Fruit fly (Drosophila melanogaster) whole organism, adult: ENCODE measurements around the gene CG8837.

Experiments used
- CG11617 ChIP-seq: fragments of 200-800 bp; sonication (Bioruptor generic); optimal IDR thresholded peaks from 2 replicates; lab custom pipeline; 2017; ENCODE audit warnings: mild to moderate bottlenecking, missing biosample characterization, missing genetic modification reagents, missing genetic modification characterization
- CG12768 ChIP-seq: fragments of 200-800 bp; sonication (Bioruptor generic); optimal IDR thresholded peaks from 2 replicates; lab custom pipeline; 2017; ENCODE audit warnings: missing biosample characterization, missing genetic modification characterization, mild to moderate bottlenecking, moderate library complexity, missing genetic modification reagents
- CG14711 ChIP-seq: fragments of 200-800 bp; sonication (Bioruptor generic); optimal IDR thresholded peaks from 2 replicates; lab custom pipeline; 2018; ENCODE audit warnings: missing biosample characterization, mild to moderate bottlenecking, missing genetic modification characterization, moderate library complexity
- CG1620 ChIP-seq: fragments of 200-800 bp; sonication (Bioruptor generic); optimal IDR thresholded peaks from 2 replicates; lab custom pipeline; 2016; ENCODE audit warnings: missing biosample characterization, missing genetic modification characterization
- CG33017 ChIP-seq: fragments of 200-800 bp; sonication (Bioruptor generic); optimal IDR thresholded peaks from 2 replicates; lab custom pipeline; 2018; ENCODE audit warnings: missing biosample characterization, mild to moderate bottlenecking, missing genetic modification characterization, moderate library complexity
- CG5204 ChIP-seq: fragments of 200-800 bp; sonication (Bioruptor generic); optimal IDR thresholded peaks from 2 replicates; lab custom pipeline; 2016; ENCODE audit warnings: missing biosample characterization, missing genetic modification characterization
- CG7045 ChIP-seq: fragments of 200-800 bp; sonication (Bioruptor generic); optimal IDR thresholded peaks from 2 replicates; lab custom pipeline; 2017; ENCODE audit warnings: missing biosample characterization, mild to moderate bottlenecking, missing genetic modification characterization
- CG7101 ChIP-seq: fragments of 200-800 bp; sonication (Bioruptor generic); optimal IDR thresholded peaks from 2 replicates; lab custom pipeline; 2018; ENCODE audit warnings: missing biosample characterization, mild to moderate bottlenecking, missing genetic modification characterization, moderate library complexity
- Clk ChIP-seq: fragments of 200-800 bp; sonication (Bioruptor generic); optimal IDR thresholded peaks from 2 replicates; lab custom pipeline; 2017; ENCODE audit warnings: missing biosample characterization, missing genetic modification characterization
- Crg-1 ChIP-seq: fragments of 200-800 bp; sonication (Bioruptor generic); optimal IDR thresholded peaks from 2 replicates; lab custom pipeline; 2016; ENCODE audit warnings: missing biosample characterization, missing genetic modification characterization
- Hr96 ChIP-seq: fragments of 200-800 bp; sonication (Bioruptor generic); optimal IDR thresholded peaks from 2 replicates; lab custom pipeline; 2016; ENCODE audit warnings: missing biosample characterization, missing genetic modification characterization
- Mnt ChIP-seq: fragments of 200-800 bp; sonication (Bioruptor generic); optimal IDR thresholded peaks from 2 replicates; lab custom pipeline; 2016; ENCODE audit warnings: missing biosample characterization, mild to moderate bottlenecking, missing genetic modification characterization
- bab1 ChIP-seq: fragments of 200-800 bp; sonication (Bioruptor generic); optimal IDR thresholded peaks from 3 replicates; lab custom pipeline; 2019; ENCODE audit warnings: missing biosample characterization, mild to moderate bottlenecking, missing genetic modification characterization, moderate library complexity
- cic ChIP-seq: fragments of 200-800 bp; sonication (Bioruptor generic); optimal IDR thresholded peaks from 2 replicates; lab custom pipeline; 2017; ENCODE audit warnings: missing biosample characterization, mild to moderate bottlenecking, missing genetic modification characterization, moderate library complexity
- cnc ChIP-seq, 2 experiments: fragments of >200 bp; optimal IDR thresholded peaks; 2 replicates each; lab custom pipeline; 2017
- kay ChIP-seq: fragments of 200-800 bp; sonication (Bioruptor generic); peaks from one replicate; lab custom pipeline; 2016; ENCODE audit warnings: missing biosample characterization, missing genetic modification characterization, borderline replicate concordance
- ovo ChIP-seq: fragments of 200-800 bp; sonication (Bioruptor generic); optimal IDR thresholded peaks from 2 replicates; lab custom pipeline; 2016; ENCODE audit warnings: missing biosample characterization, missing genetic modification characterization
- pad ChIP-seq: fragments of 200-800 bp; sonication (Bioruptor generic); optimal IDR thresholded peaks from 3 replicates; lab custom pipeline; 2017; ENCODE audit warnings: missing biosample characterization, missing genetic modification characterization, mild to moderate bottlenecking, moderate library complexity, missing genetic modification reagents
- tj ChIP-seq: fragments of 200-800 bp; sonication (Bioruptor generic); optimal IDR thresholded peaks from 3 replicates; lab custom pipeline; 2017; ENCODE audit warnings: missing biosample characterization, mild to moderate bottlenecking, missing genetic modification characterization, moderate library complexity
- toe ChIP-seq: fragments of 200-800 bp; sonication (Bioruptor generic); optimal IDR thresholded peaks from 2 replicates; lab custom pipeline; 2016; ENCODE audit warnings: missing biosample characterization, missing genetic modification characterization

Gene CG8837

DNA sequence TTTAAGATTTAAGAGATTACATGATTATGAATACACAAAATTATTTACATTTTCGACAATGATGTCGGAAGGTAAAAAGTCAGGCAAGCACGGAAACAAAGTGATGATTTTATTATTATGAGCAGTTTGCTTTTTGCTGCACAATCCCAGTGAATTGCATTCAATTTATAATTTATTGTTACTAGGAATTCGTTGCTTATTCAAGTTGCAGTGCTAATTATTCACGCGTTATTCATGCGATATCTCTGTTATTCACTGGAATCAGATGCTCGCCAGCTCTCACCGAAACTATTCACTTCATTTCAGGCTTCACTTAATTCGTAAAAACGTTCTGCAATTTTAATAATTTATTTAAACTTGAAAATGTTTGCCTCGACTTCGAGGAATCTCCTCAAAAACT, 33.7 kb downstream of the CG8837 start:
- peak; percentile 57 for TF ChIP-seq kay
- TF ChIP-seq ovo: no peak
- no peak for TF ChIP-seq CG12768 (GFP tag; lab: Kevin White, UChicago)
- no peak for TF ChIP-seq pad (GFP tag; lab: Kevin White, UChicago)

DNA sequence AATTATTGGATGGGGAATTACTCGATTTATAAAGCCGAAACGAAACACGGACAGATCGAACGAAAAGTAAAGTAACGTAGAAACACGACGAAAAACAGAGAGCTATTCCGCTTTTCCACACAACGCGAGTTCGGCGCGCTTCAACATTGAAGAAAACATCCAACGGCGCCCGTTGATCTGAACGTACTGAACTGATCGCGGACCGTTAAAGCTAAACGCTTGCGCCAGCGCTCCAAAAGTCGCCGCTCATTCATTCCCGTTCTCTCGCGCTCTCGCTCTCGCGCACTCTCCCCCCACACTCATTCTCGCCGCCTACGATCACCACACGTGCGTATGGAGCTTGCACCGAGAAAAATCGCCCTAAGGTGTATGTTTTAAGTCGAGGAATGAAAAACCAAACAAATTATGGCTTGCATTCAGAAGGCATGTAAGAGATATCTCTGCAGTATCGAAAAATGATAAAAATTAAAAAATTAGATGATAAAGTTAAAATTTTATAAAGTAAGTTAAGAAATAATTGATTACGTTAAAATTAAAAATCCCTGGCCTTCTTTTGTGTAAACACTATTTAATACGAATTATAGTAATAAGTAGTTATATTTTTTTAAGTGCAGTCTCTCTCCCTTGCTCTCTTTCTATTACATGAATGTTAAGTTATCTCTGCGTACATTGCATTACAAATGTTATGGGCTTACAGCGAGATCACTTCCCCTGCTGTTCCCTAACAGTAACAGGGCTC, 34.8 kb downstream of the CG8837 start, which contains the start of gene E23:
TSS of gene E23 (minus strand) at position 188 of the 739 bp plus-strand sequence.
- no peak for TF ChIP-seq Hr96 (GFP tag; lab: Kevin White, UChicago)
- TF ChIP-seq cnc (optimal IDR thresholded peaks at IDR 0.05; lab: Kevin White, UChicago): no peak
- TF ChIP-seq pad (GFP tag; lab: Kevin White, UChicago): peak; percentile 97
- no peak for TF ChIP-seq CG5204 (GFP tag; lab: Kevin White, UChicago)
- TF ChIP-seq kay: no peak
- TF ChIP-seq tj: peak; percentile 60
- TF ChIP-seq CG14711 (tag; lab: Kevin White, UChicago): peak; percentile 85
- TF ChIP-seq Mnt (GFP tag; lab: Kevin White, UChicago): peak; percentile 96
- TF ChIP-seq toe: no peak
- TF ChIP-seq ovo: peak; percentile 89
- TF ChIP-seq CG1620 (GFP tag; lab: Kevin White, UChicago): peak; percentile 90
- TF ChIP-seq CG7045: peak; percentile 94
- peak; percentile 89 for TF ChIP-seq CG12768 (GFP tag; lab: Kevin White, UChicago)
- peak; percentile 77 for TF ChIP-seq cic (GFP tag; lab: Kevin White, UChicago)
- TF ChIP-seq CG7101 (tag; lab: Kevin White, UChicago): peak; percentile 92
- TF ChIP-seq CG33017: peak; percentile 92
- TF ChIP-seq Crg-1 (GFP tag; lab: Kevin White, UChicago): peak; percentile 82
- TF ChIP-seq Clk (GFP tag; lab: Kevin White, UChicago): peak; percentile 83
- TF ChIP-seq CG11617 (GFP tag; lab: Kevin White, UChicago): peak; percentile 93
- TF ChIP-seq bab1 (GFP tag; lab: Kevin White, UChicago): peak; percentile 93

DNA sequence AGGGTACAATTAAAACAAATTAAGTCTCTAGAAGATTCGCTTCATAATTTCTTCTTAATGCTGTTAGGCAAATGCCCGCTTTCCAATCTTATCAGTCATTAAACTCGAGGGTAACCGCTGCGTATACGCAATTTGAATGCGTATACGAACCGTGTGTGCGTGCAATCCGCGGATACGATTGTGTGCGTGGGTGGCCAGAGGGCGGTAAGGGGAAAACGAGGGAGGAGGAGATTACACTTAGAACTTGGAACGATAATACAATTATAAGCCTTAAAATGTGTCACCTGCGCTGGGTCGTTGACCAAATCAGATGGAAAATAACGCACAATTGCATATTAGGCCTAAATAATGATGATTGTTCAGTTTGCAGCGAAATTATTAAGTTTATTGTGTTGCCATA, 35.7 kb downstream of the CG8837 start:
- TF ChIP-seq CG14711 (tag; lab: Kevin White, UChicago) (no peak), CG12768 (GFP tag; lab: Kevin White, UChicago) (no peak), CG11617 (GFP tag; lab: Kevin White, UChicago) (no peak), tj (no peak), CG33017 (no peak), ovo (no peak)

DNA sequence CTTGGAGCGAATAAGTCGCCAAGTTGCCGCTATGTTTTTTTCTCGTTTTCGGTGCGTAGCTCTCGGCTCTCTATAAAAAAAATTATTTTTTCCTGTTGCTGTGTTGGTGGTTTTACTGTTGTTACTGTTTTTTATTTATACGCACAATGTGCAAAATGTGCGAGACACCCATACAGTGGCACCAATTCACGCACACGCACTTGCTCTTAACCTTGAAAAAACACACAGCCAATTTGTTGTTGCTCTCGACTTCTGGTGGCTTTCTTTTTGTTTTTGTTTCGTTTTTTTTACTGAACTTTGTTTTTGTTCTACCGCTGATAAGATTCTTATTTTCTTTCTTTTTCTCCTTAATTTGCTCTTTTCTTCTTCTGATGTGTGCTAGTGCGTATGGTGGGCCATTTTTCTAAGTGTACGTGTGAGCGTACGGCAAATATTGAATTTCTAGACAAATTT, 36.2 kb downstream of the CG8837 start:
- TF ChIP-seq bab1 (GFP tag; lab: Kevin White, UChicago) (no peak), kay (peak; percentile 83)

DNA sequence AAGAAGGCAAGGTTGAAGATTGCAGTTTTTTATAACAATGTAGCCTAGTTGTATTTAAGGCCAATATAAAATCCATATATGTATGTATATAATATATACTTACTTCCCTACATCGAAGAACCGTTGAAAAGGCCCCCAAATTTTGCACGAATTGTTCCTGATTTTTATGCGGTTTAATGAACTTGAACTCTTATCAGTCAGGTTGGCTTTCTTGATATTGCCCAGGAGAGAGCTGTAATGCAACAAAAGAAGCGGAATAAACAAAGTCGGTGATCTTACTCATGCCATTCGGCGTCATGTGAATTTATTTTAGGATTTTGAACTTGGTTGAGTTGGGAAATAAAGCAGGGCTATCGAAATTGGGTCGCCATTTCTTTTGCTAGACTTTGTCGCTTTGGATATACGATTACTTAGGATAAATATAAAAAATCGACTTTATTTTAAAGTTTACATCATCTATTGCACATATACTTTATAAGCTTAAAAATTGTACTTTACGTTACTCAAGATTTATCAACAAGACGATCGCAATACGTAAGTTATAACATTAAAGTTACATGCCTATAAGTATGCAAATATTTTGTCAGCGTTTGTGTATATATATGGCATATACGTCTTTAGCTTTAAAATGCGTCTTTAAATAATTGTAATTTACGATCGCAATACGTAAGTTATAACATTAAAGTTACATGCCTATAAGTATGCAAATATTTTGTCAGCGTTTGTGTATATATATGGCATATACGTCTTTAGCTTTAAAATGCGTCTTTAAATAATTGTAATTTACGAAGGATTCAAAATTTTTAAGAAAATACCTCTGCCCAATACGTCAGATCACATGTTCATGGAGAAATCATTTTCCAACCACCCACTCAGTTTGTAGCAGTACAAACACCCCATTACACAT, 37.0 kb downstream of the CG8837 start, which contains the start of gene CG8838:
TSS of gene CG8838 (plus strand) at position 857 of the 907 bp plus-strand sequence.
- TF ChIP-seq kay (peak; percentile 54), CG5204 (GFP tag; lab: Kevin White, UChicago) (no peak), bab1 (GFP tag; lab: Kevin White, UChicago) (no peak)

dm6 chr2L:3361821-3362220, 41.8 kb downstream of the CG8837 start:
- TF ChIP-seq CG5204 (GFP tag; lab: Kevin White, UChicago) (no peak), toe (no peak), ovo (no peak), kay (peak; percentile 77)

dm6 chr2L:3366043-3366679, 46.1 kb downstream of the CG8837 start:
- TF ChIP-seq tj (peak; percentile 37), Mnt (GFP tag; lab: Kevin White, UChicago) (peak; percentile 74), pad (GFP tag; lab: Kevin White, UChicago) (no peak), CG12768 (GFP tag; lab: Kevin White, UChicago) (peak; percentile 53), kay (no peak), cic (GFP tag; lab: Kevin White, UChicago) (peak; percentile 90), bab1 (GFP tag; lab: Kevin White, UChicago) (no peak), ovo (no peak), CG11617 (GFP tag; lab: Kevin White, UChicago) (peak; percentile 20), CG7101 (tag; lab: Kevin White, UChicago) (peak; percentile 6)
